Fruit fly (Drosophila melanogaster) whole organism, prepupa: ENCODE results near the gene Lst8.

Experiments
- CG10631 ChIP-seq: fragments of 200-800 bp; sonication (Bioruptor generic); optimal IDR thresholded peaks from 2 replicates; lab custom pipeline; 2016; ENCODE audit warnings: missing biosample characterization, missing genetic modification characterization
- CG10669 ChIP-seq: fragments of 200-800 bp; sonication (Bioruptor generic); optimal IDR thresholded peaks from 3 replicates; lab custom pipeline; 2018; ENCODE audit warnings: missing biosample characterization, mild to moderate bottlenecking, missing genetic modification characterization, moderate library complexity
- CG11294 ChIP-seq: fragments of 200-800 bp; sonication (Bioruptor generic); IDR thresholded peaks from 2 replicates; pipeline ENCODE4 v1.3.6; 2022; ENCODE audit warnings: missing biosample characterization, missing genetic modification characterization
- CG11762 ChIP-seq: fragments of 200-800 bp; sonication (Bioruptor generic); optimal IDR thresholded peaks from 3 replicates; lab custom pipeline; 2016; ENCODE audit warnings: missing biosample characterization, missing genetic modification characterization; ENCODE audit not compliant: insufficient read depth
- CG11902 ChIP-seq: fragments of 200-800 bp; sonication (Bioruptor generic); optimal IDR thresholded peaks from 3 replicates; lab custom pipeline; 2016; ENCODE audit warnings: missing biosample characterization, missing genetic modification characterization
- CG1621 ChIP-seq: fragments of 200-800 bp; sonication (Bioruptor generic); optimal IDR thresholded peaks from 3 replicates; lab custom pipeline; 2018; ENCODE audit warnings: missing biosample characterization, mild to moderate bottlenecking, missing genetic modification characterization
- CG31627 ChIP-seq: fragments of 200-800 bp; sonication (Bioruptor generic); optimal IDR thresholded peaks from 3 replicates; lab custom pipeline; 2016; ENCODE audit warnings: missing biosample characterization, missing genetic modification characterization
- CG32006 ChIP-seq: fragments of 200-800 bp; sonication (Bioruptor generic); optimal IDR thresholded peaks from 3 replicates; lab custom pipeline; 2017; ENCODE audit warnings: missing biosample characterization, mild to moderate bottlenecking, missing genetic modification characterization
- CG3919 ChIP-seq: fragments of 200-800 bp; sonication (Bioruptor generic); optimal IDR thresholded peaks from 3 replicates; lab custom pipeline; 2016; ENCODE audit warnings: missing biosample characterization, missing genetic modification characterization
- CG4318 ChIP-seq: fragments of 200-800 bp; sonication (Bioruptor generic); optimal IDR thresholded peaks from 3 replicates; lab custom pipeline; 2017; ENCODE audit warnings: missing biosample characterization, mild to moderate bottlenecking, missing genetic modification characterization
- CG6163 ChIP-seq: fragments of 200-800 bp; sonication (Bioruptor generic); IDR thresholded peaks from 3 replicates; pipeline ENCODE4 v1.3.6; 2022; ENCODE audit warnings: missing biosample characterization, missing genetic modification characterization
- CG6276 ChIP-seq: fragments of 200-800 bp; sonication (Bioruptor generic); optimal IDR thresholded peaks from 2 replicates; lab custom pipeline; 2017; ENCODE audit warnings: missing biosample characterization, mild to moderate bottlenecking, missing genetic modification characterization
- CG6792 ChIP-seq: fragments of 200-800 bp; sonication (Bioruptor generic); optimal IDR thresholded peaks from 3 replicates; lab custom pipeline; 2016; ENCODE audit warnings: missing biosample characterization, missing genetic modification characterization
- CG6808 ChIP-seq: fragments of 200-800 bp; sonication (Bioruptor generic); optimal IDR thresholded peaks from 3 replicates; lab custom pipeline; 2017; ENCODE audit warnings: missing biosample characterization, missing genetic modification characterization, mild to moderate bottlenecking, moderate library complexity, missing genetic modification reagents
- CG6854 ChIP-seq: fragments of 200-800 bp; sonication (Bioruptor generic); optimal IDR thresholded peaks from 2 replicates; lab custom pipeline; 2017; ENCODE audit warnings: missing biosample characterization, mild to moderate bottlenecking, missing genetic modification characterization
- CG8119 ChIP-seq: fragments of 200-800 bp; sonication (Bioruptor generic); IDR thresholded peaks from 3 replicates; pipeline ENCODE4 v1.3.6; 2022; ENCODE audit warnings: missing biosample characterization, missing genetic modification characterization
- CG8319 ChIP-seq: fragments of 200-800 bp; sonication (Bioruptor generic); optimal IDR thresholded peaks from 3 replicates; lab custom pipeline; 2016; ENCODE audit warnings: missing biosample characterization, missing genetic modification characterization
- CG8632 ChIP-seq: fragments of 200-800 bp; sonication (Bioruptor generic); optimal IDR thresholded peaks from 3 replicates; lab custom pipeline; 2016; ENCODE audit warnings: missing biosample characterization, missing genetic modification characterization
- CG9139 ChIP-seq: fragments of 200-800 bp; sonication (Bioruptor generic); optimal IDR thresholded peaks from 3 replicates; lab custom pipeline; 2017; ENCODE audit warnings: missing biosample characterization, mild to moderate bottlenecking, missing genetic modification characterization
- Eip75B ChIP-seq: fragments of 200-800 bp; sonication (Bioruptor generic); optimal IDR thresholded peaks from 3 replicates; lab custom pipeline; 2016; ENCODE audit warnings: missing biosample characterization, missing genetic modification characterization
- Eip78C ChIP-seq: fragments of 200-800 bp; sonication (Bioruptor generic); peaks from one replicate; lab custom pipeline; 2016; ENCODE audit warnings: missing biosample characterization, missing genetic modification characterization
- Eip93F ChIP-seq: fragments of 200-800 bp; sonication (Bioruptor generic); optimal IDR thresholded peaks from 2 replicates; lab custom pipeline; 2016; ENCODE audit warnings: missing biosample characterization, mild to moderate bottlenecking, missing genetic modification characterization
- Ets96B ChIP-seq: fragments of 200-800 bp; optimal IDR thresholded peaks from 2 replicates; lab custom pipeline; 2019; ENCODE audit warnings: missing biosample characterization, mild to moderate bottlenecking, missing genetic modification characterization, moderate library complexity
- Gug ChIP-seq: fragments of 200-800 bp; sonication (Bioruptor generic); IDR thresholded peaks from 2 replicates; pipeline ENCODE4 v1.3.6; 2022; ENCODE audit warnings: missing biosample characterization, missing genetic modification characterization
- Hr38 ChIP-seq: sonication (Bioruptor generic); optimal IDR thresholded peaks from 2 replicates; lab custom pipeline; 2016; ENCODE audit warnings: missing biosample characterization, missing genetic modification characterization
- Hr39 ChIP-seq: fragments of 200-800 bp; sonication (Bioruptor generic); optimal IDR thresholded peaks from 2 replicates; lab custom pipeline; 2016; ENCODE audit warnings: missing biosample characterization, missing genetic modification characterization
- Hr4 ChIP-seq: fragments of 200-800 bp; sonication (Bioruptor generic); optimal IDR thresholded peaks from 3 replicates; lab custom pipeline; 2016; ENCODE audit warnings: missing biosample characterization, missing genetic modification characterization
- Lpt ChIP-seq: fragments of 200-800 bp; sonication (Bioruptor generic); optimal IDR thresholded peaks from 3 replicates; lab custom pipeline; 2016; ENCODE audit warnings: missing biosample characterization, missing genetic modification characterization
- Met ChIP-seq: fragments of 200-800 bp; sonication (Bioruptor generic); optimal IDR thresholded peaks from 3 replicates; lab custom pipeline; 2016; ENCODE audit warnings: missing biosample characterization, missing genetic modification characterization
- Smox ChIP-seq: fragments of 200-800 bp; sonication (Bioruptor generic); optimal IDR thresholded peaks from 3 replicates; lab custom pipeline; 2016; ENCODE audit warnings: missing biosample characterization, missing genetic modification characterization
- Sox102F ChIP-seq: fragments of 200-800 bp; sonication (Bioruptor generic); optimal IDR thresholded peaks from 2 replicates; lab custom pipeline; 2016; ENCODE audit warnings: missing biosample characterization, mild to moderate bottlenecking, missing genetic modification characterization
- Sox15 ChIP-seq: fragments of 200-800 bp; sonication (Bioruptor generic); optimal IDR thresholded peaks from 3 replicates; lab custom pipeline; 2016; ENCODE audit warnings: missing biosample characterization, missing genetic modification characterization
- cyc ChIP-seq: fragments of 200-800 bp; sonication (Bioruptor generic); optimal IDR thresholded peaks from 3 replicates; lab custom pipeline; 2016; ENCODE audit warnings: missing biosample characterization, missing genetic modification characterization
- dac ChIP-seq: fragments of 200-800 bp; sonication (Bioruptor generic); optimal IDR thresholded peaks from 2 replicates; lab custom pipeline; 2017; ENCODE audit warnings: missing biosample characterization, mild to moderate bottlenecking, missing genetic modification characterization
- dsx ChIP-seq: fragments of 200-800 bp; optimal IDR thresholded peaks from 3 replicates; lab custom pipeline; 2019; ENCODE audit warnings: missing biosample characterization, mild to moderate bottlenecking, missing genetic modification characterization, moderate library complexity; ENCODE audit not compliant: poor library complexity, severe bottlenecking
- eg ChIP-seq: fragments of 200-800 bp; sonication (Bioruptor generic); IDR thresholded peaks from 3 replicates; pipeline ENCODE4 v1.3.6; 2022; ENCODE audit warnings: missing biosample characterization, missing genetic modification characterization
- fkh ChIP-seq: fragments of 200-800 bp; sonication (Bioruptor generic); optimal IDR thresholded peaks from 3 replicates; lab custom pipeline; 2017; ENCODE audit warnings: missing biosample characterization, mild to moderate bottlenecking, missing genetic modification characterization, moderate library complexity
- lz ChIP-seq: fragments of 200-800 bp; sonication (Bioruptor generic); optimal IDR thresholded peaks from 3 replicates; lab custom pipeline; 2016; ENCODE audit warnings: missing biosample characterization, missing genetic modification characterization
- net ChIP-seq: fragments of 200-800 bp; sonication (Bioruptor generic); optimal IDR thresholded peaks from 3 replicates; lab custom pipeline; 2016; ENCODE audit warnings: missing biosample characterization, missing genetic modification characterization
- pdm3 ChIP-seq: fragments of 200-800 bp; sonication (Bioruptor generic); optimal IDR thresholded peaks from 3 replicates; lab custom pipeline; 2016; ENCODE audit warnings: missing biosample characterization, missing genetic modification characterization
- salr ChIP-seq, 2 experiments: fragments of 200-800 bp; sonication (Bioruptor generic); optimal IDR thresholded peaks; 3 replicates each; lab custom pipeline; 2016 to 2018; ENCODE audit warnings: missing biosample characterization in 2 of 2, missing genetic modification characterization in 2 of 2, mild to moderate bottlenecking in 1 of 2
- spab ChIP-seq: fragments of 200-800 bp; sonication (Bioruptor generic); optimal IDR thresholded peaks from 2 replicates; lab custom pipeline; 2017; ENCODE audit warnings: missing biosample characterization, mild to moderate bottlenecking, missing genetic modification characterization, missing genetic modification reagents
- ss ChIP-seq, 2 experiments: fragments of 200-800 bp; sonication (Bioruptor generic); optimal IDR thresholded peaks; 2 replicates in 1 of 2; 3 replicates in 1 of 2; lab custom pipeline; 2017 to 2018; ENCODE audit warnings: mild to moderate bottlenecking in 2 of 2, missing biosample characterization in 2 of 2, missing genetic modification characterization in 2 of 2, moderate library complexity in 1 of 2
- svp ChIP-seq: fragments of 200-800 bp; sonication (Bioruptor generic); peaks from one replicate; lab custom pipeline; 2016; ENCODE audit warnings: missing biosample characterization, missing genetic modification characterization
- topi ChIP-seq: fragments of 200-800 bp; sonication (Bioruptor generic); optimal IDR thresholded peaks from 3 replicates; lab custom pipeline; 2016; ENCODE audit warnings: missing biosample characterization, missing genetic modification characterization
- vri ChIP-seq: fragments of 200-800 bp; sonication (Bioruptor generic); optimal IDR thresholded peaks from 3 replicates; lab custom pipeline; 2016; ENCODE audit warnings: missing biosample characterization, mild to moderate bottlenecking, missing genetic modification characterization

Lst8 gene

dm6 chrX:9652006-9652405 is 46.2 kb upstream of the Lst8 start (continued):
- TF ChIP-seq CG6808 (GFP tag; lab: Kevin White, UChicago) (peak; percentile 52), dsx (GFP tag; lab: Kevin White, UChicago) (peak; percentile 38), dac (GFP tag; lab: Kevin White, UChicago) (no peak), fkh (GFP tag; lab: Kevin White, UChicago) (no peak), ss (GFP tag; optimal IDR thresholded peaks at IDR 0.05; lab: Kevin White, UChicago) (peak in 1 of 2 experiments; percentile 53), CG9139 (GFP tag; lab: Kevin White, UChicago) (no peak), Smox (peak; percentile 18), Sox15 (GFP tag; lab: Kevin White, UChicago) (peak; percentile 36), CG11294 (no peak), CG4318 (GFP tag; lab: Kevin White, UChicago) (no peak), spab (peak; percentile 4), CG10669 (peak; percentile 27), Eip93F (GFP tag; lab: Kevin White, UChicago) (no peak), Met (peak; percentile 16)

DNA sequence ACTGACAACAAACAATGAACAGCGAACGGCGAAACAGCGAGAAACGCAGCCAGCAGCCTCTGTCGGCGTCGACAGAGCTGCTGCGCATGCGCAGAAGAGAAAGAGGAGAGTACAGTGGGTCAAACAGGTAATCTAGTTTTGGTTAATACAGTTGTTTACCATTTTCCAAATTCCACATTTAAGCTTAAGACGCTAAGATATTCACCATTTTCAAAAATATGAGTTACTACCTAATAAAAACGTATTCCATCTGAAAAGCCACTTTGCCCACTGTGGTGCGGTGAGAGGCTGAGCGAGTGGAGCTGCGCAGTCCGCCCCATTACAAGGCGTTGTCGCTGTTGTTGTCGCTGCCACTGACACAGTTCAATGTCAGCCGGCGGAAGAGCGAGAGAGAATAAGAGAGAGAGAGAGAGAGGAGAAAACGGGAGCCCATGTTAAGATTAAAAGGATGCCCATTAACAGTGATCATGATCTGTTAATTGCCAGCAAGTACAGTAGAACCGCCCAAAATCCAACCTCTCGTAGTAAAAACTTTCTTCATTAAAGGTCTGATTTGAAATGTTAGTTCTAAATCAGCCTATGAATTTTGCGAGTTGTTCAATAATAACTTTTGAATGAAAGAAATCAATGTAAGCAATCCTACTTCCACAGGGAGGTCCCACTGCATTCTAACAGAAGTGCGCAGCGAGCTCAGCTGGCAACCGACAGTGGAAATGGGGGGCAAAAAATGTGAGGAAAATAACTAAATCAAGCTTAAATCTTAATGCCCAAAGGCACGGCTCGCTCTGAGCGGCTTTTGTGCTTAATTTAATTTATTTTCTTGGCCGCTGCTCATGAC is 45.2 kb upstream of the Lst8 start:
- TF ChIP-seq spab, result peak; percentile 98
- TF ChIP-seq CG8319 (GFP tag; lab: Kevin White, UChicago), result peak; percentile 97
- peak; percentile 99 for TF ChIP-seq topi (GFP tag; lab: Kevin White, UChicago)
- peak; percentile 99 for TF ChIP-seq svp (GFP tag; lab: Kevin White, UChicago)
- TF ChIP-seq vri (GFP tag; lab: Kevin White, UChicago), result peak; percentile 96
- peak; percentile 96 for TF ChIP-seq lz (GFP tag; lab: Kevin White, UChicago)
- peak; percentile 97 for TF ChIP-seq CG11902 (GFP tag; lab: Kevin White, UChicago)
- TF ChIP-seq Eip93F (GFP tag; lab: Kevin White, UChicago), result peak; percentile 94
- peak; percentile 28 for TF ChIP-seq Hr38 (GFP tag; lab: Kevin White, UChicago)
- TF ChIP-seq CG8632, result peak; percentile 97
- TF ChIP-seq CG6276 (GFP tag; lab: Kevin White, UChicago), result peak; percentile 96
- TF ChIP-seq cyc (GFP tag; lab: Kevin White, UChicago), result peak; percentile 98
- peak; percentile 98 for TF ChIP-seq CG10631 (GFP tag; lab: Kevin White, UChicago)
- TF ChIP-seq Eip78C (GFP tag; lab: Kevin White, UChicago), result peak; percentile 99
- peak; percentile 98 for TF ChIP-seq eg (GFP tag; lab: Robert Waterston, UW)
- TF ChIP-seq CG4318 (GFP tag; lab: Kevin White, UChicago), result peak; percentile 97
- peak; percentile 96 for TF ChIP-seq CG6854
- peak; percentile 98 for TF ChIP-seq pdm3 (GFP tag; lab: Kevin White, UChicago)
- peak; percentile 98 for TF ChIP-seq Met
- peak; percentile 96 for TF ChIP-seq Smox
- peak; percentile 97 for TF ChIP-seq Lpt (GFP tag; lab: Kevin White, UChicago)
- TF ChIP-seq CG32006 (GFP tag; lab: Kevin White, UChicago), result peak; percentile 98
- peak; percentile 97 for TF ChIP-seq CG9139 (GFP tag; lab: Kevin White, UChicago)
- TF ChIP-seq CG3919 (GFP tag; lab: Kevin White, UChicago), result peak; percentile 99
- peak; percentile 97 for TF ChIP-seq Ets96B (tag; lab: Kevin White, UChicago)
- TF ChIP-seq CG1621, result peak; percentile 98
- peak; percentile 98 for TF ChIP-seq CG6808 (GFP tag; lab: Kevin White, UChicago)
- peak; percentile 95 for TF ChIP-seq Hr4 (GFP tag; lab: Kevin White, UChicago)
- peak; percentile 98 for TF ChIP-seq CG8119
- peak; percentile 98 for TF ChIP-seq CG11762 (GFP tag; lab: Kevin White, UChicago)
- TF ChIP-seq CG6792, result peak; percentile 99
- TF ChIP-seq net (GFP tag; lab: Kevin White, UChicago), result peak; percentile 99
- peak; percentile 94 to 97 for TF ChIP-seq salr (GFP tag; optimal IDR thresholded peaks at IDR 0.05; lab: Kevin White, UChicago)
- TF ChIP-seq fkh (GFP tag; lab: Kevin White, UChicago), result peak; percentile 48
- peak; percentile 98 for TF ChIP-seq CG10669
- TF ChIP-seq Gug, result peak; percentile 97
- TF ChIP-seq CG6163, result peak; percentile 99
- TF ChIP-seq ss (GFP tag; optimal IDR thresholded peaks at IDR 0.05; lab: Kevin White, UChicago), result peak; percentile 98 to 99
- peak; percentile 97 for TF ChIP-seq Sox102F (GFP tag; lab: Kevin White, UChicago)
- peak; percentile 95 for TF ChIP-seq Sox15 (GFP tag; lab: Kevin White, UChicago)
- peak; percentile 93 for TF ChIP-seq CG11294
- TF ChIP-seq Hr39 (GFP tag; lab: Kevin White, UChicago), result peak; percentile 97
- TF ChIP-seq CG31627 (GFP tag; lab: Kevin White, UChicago), result peak; percentile 96
- TF ChIP-seq Eip75B (GFP tag; lab: Kevin White, UChicago), result peak; percentile 99
